Worm (Caenorhabditis elegans): Measurements from ENCODE around the gene C14B9.2.

The C14B9.2 gene

DNA sequence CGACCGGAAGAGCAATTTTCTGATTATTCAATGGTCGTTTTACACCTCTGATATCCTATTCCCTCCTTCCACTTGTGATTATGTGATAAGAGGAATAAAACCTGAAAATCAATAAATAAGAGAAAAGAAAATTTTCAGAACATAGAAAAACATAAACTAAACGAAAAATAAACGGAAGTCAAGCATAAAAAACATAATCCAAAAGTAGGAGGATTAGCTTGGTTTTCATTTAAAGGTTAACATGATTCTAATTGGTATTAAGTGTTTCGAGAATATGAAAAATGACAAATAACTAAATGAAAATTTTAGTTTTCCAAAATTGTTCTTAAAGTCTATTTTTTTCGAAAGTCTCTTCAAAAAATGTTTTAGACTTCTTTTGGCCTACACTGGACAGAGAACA, 12.3 kb upstream of the C14B9.2 start, which contains the start of gene gei-8:
gei-8 (minus strand) TSS at position 101 of the 400 bp plus-strand sequence.
- TF ChIP-seq unc-62 (GFP tag; optimal IDR thresholded peaks at IDR 0.05 in 1 of 2) (peak in 1 of 2 experiments; percentile 17), unc-62 (tag; optimal IDR thresholded peaks at IDR 0.05) (no peak), ceh-32 (tag; optimal IDR thresholded peaks at IDR 0.05; ENCODE audit: poor library complexity) (no peak)

- TF ChIP-seq pha-4 (GFP tag; IDR thresholded peaks at IDR 0.05), result no peak
- TF ChIP-seq pha-4 (tag; optimal IDR thresholded peaks at IDR 0.05), result no peak
- TF ChIP-seq nhr-11 (tag; optimal IDR thresholded peaks at IDR 0.05), result peak; percentile 6
- no peak for TF ChIP-seq T20F7.1 (GFP tag; optimal IDR thresholded peaks at IDR 0.05)
- no peak for TF ChIP-seq ztf-7 (tag; optimal IDR thresholded peaks at IDR 0.05)
- no peak for TF ChIP-seq unc-62 (GFP tag; optimal IDR thresholded peaks at IDR 0.05 in 1 of 2)
- TF ChIP-seq unc-62 (tag; optimal IDR thresholded peaks at IDR 0.05), result no peak
- TF ChIP-seq nhr-25 (tag; optimal IDR thresholded peaks at IDR 0.05; ENCODE audit: borderline replicate concordance, insufficient read depth), result no peak
- TF ChIP-seq lsy-2 (tag; optimal IDR thresholded peaks at IDR 0.05), result peak in 1 of 2 experiments; percentile 36
- TF ChIP-seq lin-13 (GFP tag; optimal IDR thresholded peaks at IDR 0.05), result no peak
- TF ChIP-seq aha-1 (tag), result peak; percentile 51
Observed at ce11 chrIII:8121923-8122322, 11.5 kb upstream of the C14B9.2 start.

DNA sequence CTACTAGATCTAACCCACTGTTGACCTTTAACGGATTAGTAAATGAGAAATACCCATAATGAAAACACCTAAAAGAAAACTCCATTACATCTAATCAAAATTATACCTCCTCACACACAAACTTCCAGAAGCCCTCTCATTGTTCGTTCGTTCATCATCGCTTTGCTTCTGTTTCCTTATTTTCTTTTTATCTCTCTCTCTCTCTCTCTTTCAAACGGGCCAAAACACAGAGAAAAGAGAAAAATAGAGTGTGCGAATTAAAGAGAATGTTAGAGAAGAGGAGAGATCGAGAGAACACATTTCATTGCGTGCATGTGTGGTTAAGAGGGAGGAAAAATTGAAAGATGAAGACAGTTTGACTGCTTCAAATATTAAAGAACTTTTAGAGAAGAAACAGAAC, 9.1 kb upstream of the C14B9.2 start:
- TF ChIP-seq jun-1 (tag; optimal IDR thresholded peaks at IDR 0.05), result no peak
- no peak for TF ChIP-seq snpc-4 (tag; optimal IDR thresholded peaks at IDR 0.05)
- TF ChIP-seq egl-27 (tag; optimal IDR thresholded peaks at IDR 0.05), result no peak
- TF ChIP-seq pha-4 (GFP tag; IDR thresholded peaks at IDR 0.05), result no peak
- no peak for TF ChIP-seq pha-4 (tag; optimal IDR thresholded peaks at IDR 0.05)
- no peak for TF ChIP-seq F10B5.3 (tag; optimal IDR thresholded peaks at IDR 0.05)
- no peak for TF ChIP-seq aly-2 (tag; optimal IDR thresholded peaks at IDR 0.05)
- TF ChIP-seq fos-1 (tag; optimal IDR thresholded peaks at IDR 0.05), result no peak
- no peak for TF ChIP-seq zip-11 (GFP tag; IDR thresholded peaks at IDR 0.05)
- no peak for TF ChIP-seq ceh-44 (GFP tag; IDR thresholded peaks at IDR 0.05)
- no peak for TF ChIP-seq ceh-28 (tag; optimal IDR thresholded peaks at IDR 0.05)
- no peak for TF ChIP-seq arid-1 (GFP tag; conservative IDR thresholded peaks at IDR 0.05)
- no peak for TF ChIP-seq egl-43 (GFP tag; IDR thresholded peaks at IDR 0.05)
- no peak for TF ChIP-seq lin-1 (GFP tag; IDR thresholded peaks at IDR 0.05)
- no peak for TF ChIP-seq zfp-2 (tag; optimal IDR thresholded peaks at IDR 0.05)
- TF ChIP-seq mes-2 (tag; optimal IDR thresholded peaks at IDR 0.05; ENCODE audit: poor library complexity, severe bottlenecking), result peak; percentile 69
- peak; percentile 70 for TF ChIP-seq hlh-30 (tag; optimal IDR thresholded peaks at IDR 0.05; ENCODE audit: insufficient read depth)
- TF ChIP-seq madf-9 (GFP tag; conservative IDR thresholded peaks at IDR 0.05), result no peak
- peak; percentile 64 to 91 for TF ChIP-seq lsy-2 (tag; optimal IDR thresholded peaks at IDR 0.05)
- no peak for TF ChIP-seq ztf-7 (tag; optimal IDR thresholded peaks at IDR 0.05)
- peak; percentile 40 for TF ChIP-seq nhr-6 (tag; optimal IDR thresholded peaks at IDR 0.05)
- TF ChIP-seq mep-1 (tag; optimal IDR thresholded peaks at IDR 0.05), result peak; percentile 87
- TF ChIP-seq dve-1 (tag; optimal IDR thresholded peaks at IDR 0.05; ENCODE audit: insufficient read depth), result peak; percentile 85
- peak; percentile 8 for TF ChIP-seq lin-13 (GFP tag; optimal IDR thresholded peaks at IDR 0.05)
- TF ChIP-seq ctbp-1 (GFP tag; IDR thresholded peaks at IDR 0.05), result no peak
- TF ChIP-seq spr-1 (tag; optimal IDR thresholded peaks at IDR 0.05), result no peak
- peak; percentile 30 for TF ChIP-seq nhr-11 (tag; optimal IDR thresholded peaks at IDR 0.05)
- no peak for TF ChIP-seq Y75B8A.6 (GFP tag; IDR thresholded peaks at IDR 0.05)
- TF ChIP-seq unc-62 (GFP tag; optimal IDR thresholded peaks at IDR 0.05 in 1 of 2), result peak in 1 of 2 experiments; percentile 52
- TF ChIP-seq unc-62 (tag; optimal IDR thresholded peaks at IDR 0.05), result no peak
- peak; percentile 58 for TF ChIP-seq gei-8 (GFP tag; optimal IDR thresholded peaks at IDR 0.05)
- no peak for TF ChIP-seq lin-39 (tag; optimal IDR thresholded peaks at IDR 0.05)
- no peak for TF ChIP-seq nhr-237 (tag; optimal IDR thresholded peaks at IDR 0.05)
- no peak for TF ChIP-seq lin-38 (GFP tag; IDR thresholded peaks at IDR 0.05)
- TF ChIP-seq F49E8.2 (tag; optimal IDR thresholded peaks at IDR 0.05; ENCODE audit: borderline replicate concordance), result no peak
- no peak for TF ChIP-seq nhr-76 (tag; optimal IDR thresholded peaks at IDR 0.05)
- no peak for TF ChIP-seq dpl-1 (GFP tag; optimal IDR thresholded peaks at IDR 0.05)
- TF ChIP-seq pqm-1 (tag; optimal IDR thresholded peaks at IDR 0.05), result peak; percentile 26
- no peak for TF ChIP-seq lin-15B (tag; optimal IDR thresholded peaks at IDR 0.05)
- peak; percentile 38 to 89 for TF ChIP-seq mdl-1 (tag; optimal IDR thresholded peaks at IDR 0.05)
- no peak for TF ChIP-seq tag-97 (GFP tag; IDR thresholded peaks at IDR 0.05)
- TF ChIP-seq lir-3 (tag; optimal IDR thresholded peaks at IDR 0.05), result no peak
- no peak for TF ChIP-seq php-3 (GFP tag; IDR thresholded peaks at IDR 0.05)
